Worm (Caenorhabditis elegans) whole organism, L1 larva: ENCODE data around the gene ftn-1.

ENCODE experiments used
- F16B12.6 ChIP-seq: fragments of 150-350 bp; optimal IDR thresholded peaks from 2 replicates; lab custom pipeline; 2014; ENCODE audit warnings: missing biosample characterization, missing genetic modification characterization
- alr-1 ChIP-seq: fragments of 200-800 bp; sonication (Bioruptor generic); optimal IDR thresholded peaks from 2 replicates; lab custom pipeline; 2018; ENCODE audit warnings: borderline replicate concordance, mild to moderate bottlenecking, missing genetic modification characterization, missing compliant biosample characterization
- aly-2 ChIP-seq: fragments of 150-350 bp; optimal IDR thresholded peaks from 2 replicates; lab custom pipeline; 2014; ENCODE audit warnings: missing biosample characterization, missing genetic modification characterization
- ceh-8 ChIP-seq: fragments of 200-800 bp; sonication (Bioruptor generic); optimal IDR thresholded peaks from 2 replicates; lab custom pipeline; 2018; ENCODE audit warnings: mild to moderate bottlenecking, missing genetic modification characterization, moderate library complexity, missing compliant biosample characterization
- ceh-82 ChIP-seq, 3 experiments: fragments of 150-350 bp in 1 of 3; sonication (generic microtip) in 2 of 3; optimal IDR thresholded peaks; 2 replicates each; lab custom pipeline; 2014 to 2017; ENCODE audit warnings: missing biosample characterization in 3 of 3, missing genetic modification characterization in 3 of 3
- ceh-88 ChIP-seq: fragments of 200-800 bp; sonication (Bioruptor generic); IDR thresholded peaks from 2 replicates; pipeline ENCODE4 v1.3.6; 2022; ENCODE audit warnings: missing genetic modification characterization, missing compliant biosample characterization
- ceh-90 ChIP-seq: sonication (generic microtip); optimal IDR thresholded peaks from 2 replicates; lab custom pipeline; 2016; ENCODE audit warnings: missing genetic modification characterization, missing compliant biosample characterization
- ces-1 ChIP-seq: fragments of 150-350 bp; optimal IDR thresholded peaks from 2 replicates; lab custom pipeline; 2014; ENCODE audit warnings: missing biosample characterization, missing genetic modification reagents, missing genetic modification characterization
- dpl-1 ChIP-seq, 3 experiments: fragments of 150-350 bp in 2 of 3; sonication (generic microtip) in 1 of 3; optimal IDR thresholded peaks; 2 replicates each; lab custom pipeline; 2014 to 2017; ENCODE audit warnings: missing biosample characterization in 3 of 3, missing genetic modification characterization in 3 of 3, missing genetic modification reagents in 3 of 3
- dsc-1 ChIP-seq: sonication (generic microtip); optimal IDR thresholded peaks from 2 replicates; lab custom pipeline; 2016; ENCODE audit warnings: mild to moderate bottlenecking, missing genetic modification characterization, missing compliant biosample characterization
- egl-27 ChIP-seq, 2 experiments: fragments of 150-350 bp in 1 of 2; sonication (generic microtip); optimal IDR thresholded peaks; 3 replicates each; lab custom pipeline; 2017 to 2018; ENCODE audit warnings: missing biosample characterization in 2 of 2, missing genetic modification characterization in 2 of 2, missing genetic modification reagents in 2 of 2
- elt-3 ChIP-seq, 6 experiments: fragments of 150-350 bp in 1 of 6; sonication (generic microtip); optimal IDR thresholded peaks; 2 replicates each; lab custom pipeline; 2017 to 2018; ENCODE audit warnings: missing biosample characterization in 6 of 6, missing genetic modification characterization in 6 of 6, inconsistent platforms in 1 of 6
- ets-5 ChIP-seq: fragments of 200-800 bp; sonication (Bioruptor generic); IDR thresholded peaks from 2 replicates; pipeline ENCODE4 v1.3.6; 2022; ENCODE audit warnings: missing genetic modification characterization, missing compliant biosample characterization
- fkh-10 ChIP-seq: sonication (generic microtip); optimal IDR thresholded peaks from 2 replicates; lab custom pipeline; 2017; ENCODE audit warnings: missing biosample characterization, missing genetic modification reagents, missing genetic modification characterization
- fkh-4 ChIP-seq: sonication (generic microtip); optimal IDR thresholded peaks from 2 replicates; lab custom pipeline; 2016; ENCODE audit warnings: missing compliant biosample characterization, missing genetic modification characterization, borderline replicate concordance
- fos-1 ChIP-seq: fragments of 150-350 bp; optimal IDR thresholded peaks from 2 replicates; lab custom pipeline; 2014; ENCODE audit warnings: missing biosample characterization, missing genetic modification characterization
- hlh-17 ChIP-seq: fragments of 200-800 bp; sonication (Bioruptor generic); optimal IDR thresholded peaks from 2 replicates; lab custom pipeline; 2018; ENCODE audit warnings: missing genetic modification characterization, mild to moderate bottlenecking, missing compliant biosample characterization, moderate library complexity, borderline replicate concordance
- hpl-2 ChIP-seq: fragments of 150-350 bp; optimal IDR thresholded peaks from 2 replicates; lab custom pipeline; 2014; ENCODE audit warnings: missing biosample characterization, missing genetic modification reagents, missing genetic modification characterization
- irx-1 ChIP-seq: sonication (generic microtip); optimal IDR thresholded peaks from 2 replicates; lab custom pipeline; 2016; ENCODE audit warnings: missing genetic modification characterization, missing compliant biosample characterization
- isw-1 ChIP-seq: fragments of 200-800 bp; sonication (Bioruptor generic); IDR thresholded peaks from 2 replicates; pipeline ENCODE4 v1.3.6; 2022; ENCODE audit warnings: missing genetic modification characterization, missing compliant biosample characterization
- jun-1 ChIP-seq: fragments of 150-350 bp; optimal IDR thresholded peaks from 2 replicates; lab custom pipeline; 2014; ENCODE audit warnings: missing biosample characterization, missing genetic modification reagents, missing genetic modification characterization
- lin-13 ChIP-seq: fragments of 150-350 bp; optimal IDR thresholded peaks from 2 replicates; lab custom pipeline; 2014; ENCODE audit warnings: missing biosample characterization, missing genetic modification reagents, missing genetic modification characterization
- lin-14 ChIP-seq: fragments of 200-800 bp; sonication (Bioruptor generic); optimal IDR thresholded peaks from 2 replicates; lab custom pipeline; 2018; ENCODE audit warnings: mild to moderate bottlenecking, missing genetic modification characterization, moderate library complexity, missing compliant biosample characterization
- lin-15B ChIP-seq: fragments of 150-350 bp; sonication (generic microtip); optimal IDR thresholded peaks from 3 replicates; lab custom pipeline; 2014; ENCODE audit warnings: missing biosample characterization, missing genetic modification characterization
- lin-35 ChIP-seq, 2 experiments: fragments of 150-350 bp; optimal IDR thresholded peaks; 2 replicates each; lab custom pipeline; 2014; ENCODE audit warnings: missing biosample characterization in 2 of 2, missing genetic modification characterization in 2 of 2, missing genetic modification reagents in 2 of 2
- lin-39 ChIP-seq: fragments of 150-350 bp; optimal IDR thresholded peaks from 2 replicates; lab custom pipeline; 2014; ENCODE audit warnings: missing biosample characterization, missing genetic modification reagents, missing genetic modification characterization
- mef-2 ChIP-seq: fragments of 150-350 bp; optimal IDR thresholded peaks from 2 replicates; lab custom pipeline; 2014; ENCODE audit warnings: missing biosample characterization, missing genetic modification characterization
- nhr-11 ChIP-seq: fragments of 150-350 bp; optimal IDR thresholded peaks from 2 replicates; lab custom pipeline; 2014; ENCODE audit warnings: missing biosample characterization, missing genetic modification characterization
- nhr-19 ChIP-seq: fragments of 200-800 bp; sonication (Bioruptor generic); conservative IDR thresholded peaks from 2 replicates; pipeline ENCODE4 v1.3.6; 2022; ENCODE audit warnings: missing genetic modification characterization, missing compliant biosample characterization
- nhr-237 ChIP-seq: fragments of 150-350 bp; optimal IDR thresholded peaks from 2 replicates; lab custom pipeline; 2014; ENCODE audit warnings: missing biosample characterization, missing genetic modification characterization
- nhr-47 ChIP-seq: sonication (generic microtip); optimal IDR thresholded peaks from 2 replicates; lab custom pipeline; 2016; ENCODE audit warnings: mild to moderate bottlenecking, missing genetic modification characterization, moderate library complexity, missing compliant biosample characterization
- nhr-71 ChIP-seq: sonication (generic microtip); optimal IDR thresholded peaks from 2 replicates; lab custom pipeline; 2016; ENCODE audit warnings: mild to moderate bottlenecking, missing genetic modification characterization, moderate library complexity, missing compliant biosample characterization
- nhr-76 ChIP-seq: sonication (generic microtip); optimal IDR thresholded peaks from 2 replicates; lab custom pipeline; 2017; ENCODE audit warnings: missing biosample characterization, missing genetic modification characterization
- nhr-90 ChIP-seq: sonication (generic microtip); optimal IDR thresholded peaks from 2 replicates; lab custom pipeline; 2016; ENCODE audit warnings: mild to moderate bottlenecking, missing genetic modification characterization, missing compliant biosample characterization; ENCODE audit not compliant: poor library complexity
- pag-3 ChIP-seq: sonication (generic microtip); optimal IDR thresholded peaks from 2 replicates; lab custom pipeline; 2017; ENCODE audit warnings: missing genetic modification characterization, mild to moderate bottlenecking, missing compliant biosample characterization, antibody characterized with exemption, borderline replicate concordance; ENCODE audit not compliant: insufficient read depth
- pax-3 ChIP-seq: fragments of 200-800 bp; sonication (Bioruptor generic); optimal IDR thresholded peaks from 2 replicates; lab custom pipeline; 2018; ENCODE audit warnings: mild to moderate bottlenecking, missing genetic modification characterization, moderate library complexity, missing compliant biosample characterization
- pqm-1 ChIP-seq: sonication (generic microtip); optimal IDR thresholded peaks from 3 replicates; lab custom pipeline; 2017; ENCODE audit warnings: missing biosample characterization, missing genetic modification characterization
- rnt-1 ChIP-seq: sonication (generic microtip); optimal IDR thresholded peaks from 2 replicates; lab custom pipeline; 2016; ENCODE audit warnings: mild to moderate bottlenecking, missing genetic modification characterization, moderate library complexity, missing compliant biosample characterization
- snu-23 ChIP-seq: sonication (generic microtip); optimal IDR thresholded peaks from 2 replicates; lab custom pipeline; 2016; ENCODE audit warnings: missing genetic modification characterization, missing compliant biosample characterization
- sox-4 ChIP-seq: sonication (generic microtip); optimal IDR thresholded peaks from 2 replicates; lab custom pipeline; 2016; ENCODE audit warnings: missing genetic modification characterization, missing compliant biosample characterization
- sptf-1 ChIP-seq: fragments of 150-350 bp; optimal IDR thresholded peaks from 2 replicates; lab custom pipeline; 2014; ENCODE audit warnings: missing biosample characterization, missing genetic modification characterization
- swsn-7 ChIP-seq: sonication (generic microtip); optimal IDR thresholded peaks from 2 replicates; lab custom pipeline; 2016; ENCODE audit warnings: missing genetic modification characterization, missing compliant biosample characterization
- tbx-2 ChIP-seq: sonication (generic microtip); optimal IDR thresholded peaks from 2 replicates; lab custom pipeline; 2016; ENCODE audit warnings: missing genetic modification characterization, missing compliant biosample characterization
- tlp-1 ChIP-seq: fragments of 150-350 bp; optimal IDR thresholded peaks from 2 replicates; lab custom pipeline; 2014; ENCODE audit warnings: missing biosample characterization, missing genetic modification characterization
- unc-30 ChIP-seq: sonication (generic microtip); optimal IDR thresholded peaks from 2 replicates; lab custom pipeline; 2017; ENCODE audit warnings: missing biosample characterization, missing genetic modification characterization
- unc-86 ChIP-seq: sonication (generic microtip); optimal IDR thresholded peaks from 2 replicates; lab custom pipeline; 2016; ENCODE audit warnings: missing genetic modification characterization, missing compliant biosample characterization
- vab-15 ChIP-seq: sonication (generic microtip); optimal IDR thresholded peaks from 2 replicates; lab custom pipeline; 2017; ENCODE audit warnings: missing genotype, mild to moderate bottlenecking, missing genetic modification characterization, missing compliant biosample characterization
- zip-4 ChIP-seq: fragments of 200-800 bp; sonication (Bioruptor generic); optimal IDR thresholded peaks from 2 replicates; lab custom pipeline; 2018; ENCODE audit warnings: mild to moderate bottlenecking, missing genetic modification characterization, moderate library complexity, missing compliant biosample characterization
- ztf-11 ChIP-seq, 2 experiments: sonication (generic microtip); optimal IDR thresholded peaks; 2 replicates each; lab custom pipeline; 2016 to 2017; ENCODE audit warnings: missing genetic modification characterization in 2 of 2, missing biosample characterization in 1 of 2, missing compliant biosample characterization in 1 of 2
- ztf-4 ChIP-seq: fragments of 150-350 bp; optimal IDR thresholded peaks from 2 replicates; lab custom pipeline; 2014; ENCODE audit warnings: missing biosample characterization, missing genetic modification characterization

The ftn-1 gene

ce11 chrV:7587637-7588036 is 40.3 kb upstream of the ftn-1 start, which contains the start of the genes F19F10.11 and C50E3.5 (continued):
- TF ChIP-seq unc-86 (tag; lab: Kevin White, UChicago): peak; percentile 64
- TF ChIP-seq rnt-1 (tag; lab: Kevin White, UChicago): peak; percentile 57
- TF ChIP-seq lin-35 (GFP tag; optimal IDR thresholded peaks at IDR 0.05; lab: Kevin White, UChicago): peak; percentile 27 to 64
- peak; percentile 22 for TF ChIP-seq pag-3 (tag; lab: Kevin White, UChicago)
- peak; percentile 53 for TF ChIP-seq lin-13 (GFP tag; lab: Kevin White, UChicago)

- TF ChIP-seq ztf-11 (tag; optimal IDR thresholded peaks at IDR 0.05; lab: Kevin White, UChicago) (no peak), unc-86 (tag; lab: Kevin White, UChicago) (peak; percentile 43), nhr-76 (tag; lab: Kevin White, UChicago) (no peak), hpl-2 (GFP tag; lab: Kevin White, UChicago) (no peak), irx-1 (tag; lab: Kevin White, UChicago) (no peak), vab-15 (no peak), lin-39 (tag; lab: Kevin White, UChicago) (peak; percentile 25), fkh-10 (GFP tag; lab: Kevin White, UChicago) (no peak), jun-1 (peak; percentile 49), hlh-17 (GFP tag; lab: Kevin White, UChicago) (no peak), isw-1 (GFP tag; lab: Robert Waterston, UW) (no peak), pax-3 (tag; lab: Kevin White, UChicago) (no peak), sptf-1 (no peak), ceh-82 (tag; optimal IDR thresholded peaks at IDR 0.05; lab: Kevin White, UChicago) (peak in 2 of 3 experiments; percentile 26 to 27), fos-1 (tag; lab: Kevin White, UChicago) (peak; percentile 37), ces-1 (no peak), ceh-88 (no peak), zip-4 (GFP tag; lab: Kevin White, UChicago) (no peak), lin-14 (GFP tag; lab: Kevin White, UChicago) (no peak), sox-4 (no peak), rnt-1 (tag; lab: Kevin White, UChicago) (peak; percentile 54), tbx-2 (peak; percentile 54), nhr-11 (tag; lab: Kevin White, UChicago) (no peak), aly-2 (no peak), pqm-1 (tag; lab: Kevin White, UChicago) (no peak), unc-30 (tag; lab: Kevin White, UChicago) (no peak), lin-15B (tag; lab: Kevin White, UChicago) (peak; percentile 2), nhr-90 (tag; lab: Kevin White, UChicago) (peak; percentile 46), dsc-1 (tag; lab: Kevin White, UChicago) (peak; percentile 44), alr-1 (tag; lab: Kevin White, UChicago) (no peak), snu-23 (GFP tag; lab: Kevin White, UChicago) (peak; percentile 74), F16B12.6 (no peak), nhr-237 (tag; lab: Kevin White, UChicago) (no peak), egl-27 (tag; optimal IDR thresholded peaks at IDR 0.05; lab: Kevin White, UChicago) (no peak), ztf-4 (tag; lab: Kevin White, UChicago) (no peak), ets-5 (no peak), ceh-90 (tag; lab: Kevin White, UChicago) (no peak), fkh-4 (tag; lab: Kevin White, UChicago) (no peak), nhr-71 (peak; percentile 76), nhr-47 (tag; lab: Kevin White, UChicago) (peak; percentile 70), dpl-1 (GFP tag; optimal IDR thresholded peaks at IDR 0.05; lab: Kevin White, UChicago) (peak; percentile 39 to 65 (median 58)), mef-2 (no peak), lin-35 (GFP tag; optimal IDR thresholded peaks at IDR 0.05; lab: Kevin White, UChicago) (peak; percentile 58 to 79), swsn-7 (tag; lab: Kevin White, UChicago) (peak; percentile 62), ceh-8 (GFP tag; lab: Kevin White, UChicago) (no peak), nhr-19 (peak; percentile 54), elt-3 (tag; optimal IDR thresholded peaks at IDR 0.05; lab: Kevin White, UChicago) (peak in 2 of 6 experiments; percentile 12 to 34), tlp-1 (no peak)
These were observed 33.0 kb upstream of the ftn-1 start, which contains the start of gene ets-6 for ce11 chrV:7580378-7580777. Gene ets-6 (minus strand): TSS chrV:7580546.
